Fruit fly (Drosophila melanogaster): ENCODE measurements around the gene Drsl3.

Gene Drsl3

DNA sequence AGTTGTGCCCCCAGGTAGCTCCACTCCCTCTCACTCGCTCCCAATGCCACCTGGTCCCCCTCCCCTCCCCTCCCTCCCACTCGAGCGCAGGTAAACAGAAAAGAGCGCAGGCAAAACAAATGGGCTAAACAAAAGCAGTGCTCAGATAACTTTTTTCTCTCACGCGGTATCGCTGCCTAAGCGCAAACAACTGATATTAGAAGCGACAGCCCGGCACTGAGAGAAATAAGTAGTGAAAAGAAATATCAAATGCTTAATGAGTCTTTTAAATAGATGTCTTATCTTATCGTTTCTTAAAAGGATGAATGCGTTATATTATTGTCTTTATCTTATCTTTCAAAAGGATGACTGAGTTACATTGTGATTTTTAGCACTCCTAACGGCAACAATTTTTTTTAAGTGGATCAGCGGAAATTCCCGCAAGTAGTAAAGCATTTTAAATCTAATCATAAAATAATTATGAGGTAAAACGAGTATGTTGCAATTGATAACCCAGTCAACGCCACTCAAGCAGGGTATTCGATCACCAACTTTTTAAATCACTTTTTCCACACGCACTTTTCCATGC, 13.5 kb upstream of the Drsl3 start (continued):
- peak; percentile 91 for TF ChIP-seq CG17568 (GFP tag; optimal IDR thresholded peaks at IDR 0.05)
- no peak for TF ChIP-seq HLH4C (GFP tag; IDR thresholded peaks at IDR 0.05; ENCODE audit: partially characterized antibody)
- TF ChIP-seq z (GFP tag; IDR thresholded peaks at IDR 0.05), result peak; percentile 62; the same call in 2 of the 3 replicates
- peak; percentile 93 for TF ChIP-seq Hsf (GFP tag; optimal IDR thresholded peaks at IDR 0.05)
- TF ChIP-seq Deaf1 (tag; optimal IDR thresholded peaks at IDR 0.05), result peak; percentile 77
- peak; percentile 88 for TF ChIP-seq crc (GFP tag; optimal IDR thresholded peaks at IDR 0.05)
- TF ChIP-seq CG4282 (GFP tag; optimal IDR thresholded peaks at IDR 0.05), result peak; percentile 53
- TF ChIP-seq Atf6 (GFP tag; IDR thresholded peaks at IDR 0.05), result peak; percentile 94
- peak; percentile 79 for TF ChIP-seq CG13894 (tag; optimal IDR thresholded peaks at IDR 0.05)
- peak; percentile 84 for TF ChIP-seq CG13775 (GFP tag; optimal IDR thresholded peaks at IDR 0.05)
- peak; percentile 89 to 90 for TF ChIP-seq chif (GFP tag; optimal IDR thresholded peaks at IDR 0.05)
- peak; percentile 60 for TF ChIP-seq CTCF (GFP tag; optimal IDR thresholded peaks at IDR 0.05)
- TF ChIP-seq Opbp (GFP tag; IDR thresholded peaks at IDR 0.05; ENCODE audit: partially characterized antibody), result no peak
- peak; percentile 87 for TF ChIP-seq CG12299 (tag; optimal IDR thresholded peaks at IDR 0.05)
- TF ChIP-seq B-H1 (GFP tag; IDR thresholded peaks at IDR 0.05), result peak; percentile 79
- peak; percentile 69 for TF ChIP-seq CG16815 (GFP tag; optimal IDR thresholded peaks at IDR 0.05)
- TF ChIP-seq yki (optimal IDR thresholded peaks at IDR 0.05), result no peak
- peak; percentile 85 for TF ChIP-seq CG3726 (GFP tag; IDR thresholded peaks at IDR 0.05)
- TF ChIP-seq Ets65A (GFP tag), result peak; percentile 98
- TF ChIP-seq Aef1 (GFP tag; IDR thresholded peaks at IDR 0.05), result peak; percentile 89
- peak; percentile 86 for TF ChIP-seq scrt (GFP tag; optimal IDR thresholded peaks at IDR 0.05)
- peak; percentile 89 for TF ChIP-seq ase (GFP tag; IDR thresholded peaks at IDR 0.05)
- peak; percentile 55; the same call in 1 of the 2 replicates for TF ChIP-seq aop (GFP tag; IDR thresholded peaks at IDR 0.05)
- peak; percentile 73 for TF ChIP-seq CG11696 (GFP tag; IDR thresholded peaks at IDR 0.05)
- TF ChIP-seq CG1832 (GFP tag; optimal IDR thresholded peaks at IDR 0.05), result no peak
- peak; percentile 81 for TF ChIP-seq CG11456 (GFP tag; IDR thresholded peaks at IDR 0.05)
- TF ChIP-seq CG14965 (GFP tag; optimal IDR thresholded peaks at IDR 0.05; ENCODE audit: borderline replicate concordance), result peak; percentile 61
- TF ChIP-seq caup (GFP tag; optimal IDR thresholded peaks at IDR 0.05; ENCODE audit: severe bottlenecking), result peak; percentile 88
- peak; percentile 67 for TF ChIP-seq CG6654 (GFP tag; optimal IDR thresholded peaks at IDR 0.05)
- peak; percentile 84 for TF ChIP-seq CG11723 (GFP tag; optimal IDR thresholded peaks at IDR 0.05)
- no peak for TF ChIP-seq CG7963 (GFP tag; IDR thresholded peaks at IDR 0.05; ENCODE audit: partially characterized antibody)
- peak; percentile 78 for TF ChIP-seq Gug (GFP tag; IDR thresholded peaks at IDR 0.05)
- TF ChIP-seq Ssrp (tag; optimal IDR thresholded peaks at IDR 0.05), result peak; percentile 87
- TF ChIP-seq CG30431 (GFP tag; optimal IDR thresholded peaks at IDR 0.05), result peak; percentile 71
- TF ChIP-seq Hr51 (GFP tag; optimal IDR thresholded peaks at IDR 0.05), result peak; percentile 80 to 97
- peak; percentile 89 for TF ChIP-seq Camta (GFP tag; optimal IDR thresholded peaks at IDR 0.05)
- TF ChIP-seq Vsx1 (GFP tag; optimal IDR thresholded peaks at IDR 0.05), result peak; percentile 72
- peak; percentile 94 for TF ChIP-seq ci (GFP tag; IDR thresholded peaks at IDR 0.05)
- no peak for TF ChIP-seq ham (GFP tag; IDR thresholded peaks at IDR 0.05)
- peak; percentile 89 for TF ChIP-seq BtbVII (GFP tag; optimal IDR thresholded peaks at IDR 0.05)
- peak; percentile 86 for TF ChIP-seq CG10267 (tag; optimal IDR thresholded peaks at IDR 0.05)
- peak; percentile 74 for TF ChIP-seq zfh2 (GFP tag; optimal IDR thresholded peaks at IDR 0.05)
- TF ChIP-seq CG4424 (GFP tag; optimal IDR thresholded peaks at IDR 0.05), result peak; percentile 92
- TF ChIP-seq Doc3 (GFP tag; IDR thresholded peaks at IDR 0.05; ENCODE audit: partially characterized antibody), result no peak
- peak; percentile 77; the same call in 2 of the 4 replicates for TF ChIP-seq chinmo (GFP tag; IDR thresholded peaks at IDR 0.05; ENCODE audit: partially characterized antibody)
- peak; percentile 61 for TF ChIP-seq schlank (tag; optimal IDR thresholded peaks at IDR 0.05)
- no peak for TF ChIP-seq vnd (GFP tag; IDR thresholded peaks at IDR 0.05; ENCODE audit: partially characterized antibody)
- peak; percentile 85 for TF ChIP-seq CG1647 (GFP tag; optimal IDR thresholded peaks at IDR 0.05)
- TF ChIP-seq Dip2 (GFP tag; IDR thresholded peaks at IDR 0.05), result 0 out of 2 replicates have a peak, but pooled peaks have one; percentile 38
- TF ChIP-seq CG10366 (GFP tag; IDR thresholded peaks at IDR 0.05), result peak; percentile 92
